Worm (Caenorhabditis elegans) whole organism, mixed stage, embryonic: ENCODE results near the gene pid-5.

Source experiments
- M03D4.4 ChIP-seq: sonication (generic microtip); optimal IDR thresholded peaks from 2 replicates; lab custom pipeline; 2017; ENCODE audit warnings: mild to moderate bottlenecking, missing genetic modification characterization, missing compliant biosample characterization
- bed-3 ChIP-seq: fragments of 200-800 bp; sonication (Bioruptor generic); optimal IDR thresholded peaks from 3 replicates; lab custom pipeline; 2018; ENCODE audit warnings: mild to moderate bottlenecking, missing genetic modification characterization, moderate library complexity, missing compliant biosample characterization
- ceh-39 ChIP-seq: fragments of 150-350 bp; optimal IDR thresholded peaks from 2 replicates; lab custom pipeline; 2014; ENCODE audit warnings: missing biosample characterization, missing genetic modification characterization
- ceh-43 ChIP-seq: fragments of 200-800 bp; sonication (Bioruptor generic); optimal IDR thresholded peaks from 2 replicates; lab custom pipeline; 2018; ENCODE audit warnings: mild to moderate bottlenecking, missing genetic modification characterization, moderate library complexity, missing compliant biosample characterization
- ceh-83 ChIP-seq: fragments of 200-800 bp; sonication (Bioruptor generic); optimal IDR thresholded peaks from 2 replicates; lab custom pipeline; 2018; ENCODE audit warnings: mild to moderate bottlenecking, missing genetic modification characterization, missing compliant biosample characterization
- ces-1 ChIP-seq: fragments of 150-350 bp; optimal IDR thresholded peaks from 2 replicates; lab custom pipeline; 2014; ENCODE audit warnings: missing biosample characterization, missing genetic modification reagents, missing genetic modification characterization
- cnd-1 ChIP-seq: fragments of 200-800 bp; sonication (Bioruptor generic); optimal IDR thresholded peaks from 2 replicates; lab custom pipeline; 2018; ENCODE audit warnings: mild to moderate bottlenecking, missing genetic modification characterization, missing compliant biosample characterization
- drap-1 ChIP-seq: fragments of 200-800 bp; sonication (Bioruptor generic); optimal IDR thresholded peaks from 3 replicates; lab custom pipeline; 2018; ENCODE audit warnings: mild to moderate bottlenecking, missing genetic modification characterization, missing compliant biosample characterization
- elt-3 ChIP-seq: fragments of 150-350 bp; optimal IDR thresholded peaks from 2 replicates; lab custom pipeline; 2014; ENCODE audit warnings: missing biosample characterization, missing genetic modification characterization
- hlh-1 ChIP-seq: fragments of 150-350 bp; optimal IDR thresholded peaks from 2 replicates; lab custom pipeline; 2014; ENCODE audit warnings: missing biosample characterization, missing genetic modification reagents, missing genetic modification characterization
- lin-13 ChIP-seq: fragments of 150-350 bp; optimal IDR thresholded peaks from 2 replicates; lab custom pipeline; 2014; ENCODE audit warnings: missing biosample characterization, missing genetic modification characterization
- lin-32 ChIP-seq: fragments of 200-800 bp; sonication (Bioruptor generic); optimal IDR thresholded peaks from 2 replicates; lab custom pipeline; 2018; ENCODE audit warnings: mild to moderate bottlenecking, missing genetic modification characterization, missing compliant biosample characterization
- lsy-2 ChIP-seq: fragments of 150-350 bp; optimal IDR thresholded peaks from 2 replicates; lab custom pipeline; 2014; ENCODE audit warnings: missing biosample characterization, missing genetic modification characterization
- mab-5 ChIP-seq: fragments of 150-350 bp; optimal IDR thresholded peaks from 2 replicates; lab custom pipeline; 2014; ENCODE audit warnings: missing biosample characterization, missing genetic modification characterization
- mep-1 ChIP-seq: fragments of 150-350 bp; optimal IDR thresholded peaks from 2 replicates; lab custom pipeline; 2017; ENCODE audit warnings: missing biosample characterization, missing genetic modification reagents, missing genetic modification characterization, inconsistent platforms
- mls-2 ChIP-seq: sonication (generic microtip); optimal IDR thresholded peaks from 2 replicates; lab custom pipeline; 2016; ENCODE audit warnings: mild to moderate bottlenecking, missing genetic modification characterization, moderate library complexity, missing compliant biosample characterization
- nhr-12 ChIP-seq: fragments of 150-350 bp; optimal IDR thresholded peaks from 2 replicates; lab custom pipeline; 2014; ENCODE audit warnings: missing biosample characterization, missing genetic modification characterization
- nhr-2 ChIP-seq: fragments of 150-350 bp; optimal IDR thresholded peaks from 2 replicates; lab custom pipeline; 2014; ENCODE audit warnings: missing biosample characterization, missing genetic modification characterization
- nhr-237 ChIP-seq: fragments of 150-350 bp; optimal IDR thresholded peaks from 2 replicates; lab custom pipeline; 2014; ENCODE audit warnings: missing biosample characterization, missing genetic modification characterization
- nhr-28 ChIP-seq: fragments of 150-350 bp; optimal IDR thresholded peaks from 2 replicates; lab custom pipeline; 2014; ENCODE audit warnings: missing biosample characterization, missing genetic modification characterization
- nhr-76 ChIP-seq: sonication (generic microtip); optimal IDR thresholded peaks from 2 replicates; lab custom pipeline; 2017; ENCODE audit warnings: missing biosample characterization, missing genetic modification characterization
- pha-4 ChIP-seq: fragments of 150-350 bp; optimal IDR thresholded peaks from 2 replicates; lab custom pipeline; 2018; ENCODE audit warnings: missing biosample characterization, missing genetic modification reagents, missing genetic modification characterization
- sem-2 ChIP-seq: fragments of 200-800 bp; sonication (Bioruptor generic); optimal IDR thresholded peaks from 2 replicates; lab custom pipeline; 2018; ENCODE audit warnings: mild to moderate bottlenecking, missing genetic modification characterization, missing compliant biosample characterization
- snpc-4 ChIP-seq: fragments of 150-350 bp; optimal IDR thresholded peaks from 2 replicates; lab custom pipeline; 2014; ENCODE audit warnings: missing biosample characterization, missing genetic modification characterization
- sptf-1 ChIP-seq: sonication (generic microtip); optimal IDR thresholded peaks from 2 replicates; lab custom pipeline; 2017; ENCODE audit warnings: mild to moderate bottlenecking, missing genetic modification characterization, moderate library complexity, missing compliant biosample characterization
- tbx-8 ChIP-seq: fragments of 200-800 bp; sonication (Bioruptor generic); optimal IDR thresholded peaks from 2 replicates; lab custom pipeline; 2018; ENCODE audit warnings: mild to moderate bottlenecking, missing genetic modification characterization, moderate library complexity, missing compliant biosample characterization
- unc-120 ChIP-seq: sonication (generic microtip); optimal IDR thresholded peaks from 2 replicates; lab custom pipeline; 2017; ENCODE audit warnings: missing genetic modification characterization, missing compliant biosample characterization; ENCODE audit not compliant: poor library complexity, severe bottlenecking
- unc-39 ChIP-seq: fragments of 150-350 bp; optimal IDR thresholded peaks from 2 replicates; lab custom pipeline; 2014; ENCODE audit warnings: missing biosample characterization, missing genetic modification characterization
- zip-8 ChIP-seq: fragments of 150-350 bp; optimal IDR thresholded peaks from 2 replicates; lab custom pipeline; 2014; ENCODE audit warnings: missing biosample characterization, missing genetic modification characterization
- ztf-11 ChIP-seq: fragments of 150-350 bp; optimal IDR thresholded peaks from 2 replicates; lab custom pipeline; 2014; ENCODE audit warnings: missing biosample characterization, missing genetic modification characterization

The pid-5 gene

DNA sequence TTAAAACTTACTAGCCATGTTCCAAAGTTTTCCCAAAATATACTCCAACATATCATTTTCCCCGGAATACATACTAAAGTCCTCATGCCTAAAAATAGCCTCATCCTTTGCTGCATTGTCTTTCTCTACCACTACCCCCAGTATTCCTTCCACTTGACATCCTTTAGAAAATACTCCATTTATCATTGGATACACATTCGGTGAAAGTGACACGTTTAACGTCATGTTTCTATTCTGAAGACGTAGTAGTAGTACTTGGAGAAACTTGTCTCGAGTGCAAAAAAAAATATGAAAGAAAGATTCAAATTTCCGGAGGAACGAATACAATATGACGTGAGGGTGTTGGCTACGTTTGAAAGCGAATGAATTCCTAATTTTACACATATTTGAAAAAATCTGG is 41.2 kb downstream of the pid-5 start:
- TF ChIP-seq snpc-4 (tag; lab: Kevin White, UChicago) (no peak), lin-13 (no peak), ztf-11 (tag; lab: Kevin White, UChicago) (no peak), lsy-2 (tag; lab: Kevin White, UChicago) (no peak), lin-32 (GFP tag; lab: Kevin White, UChicago) (no peak), M03D4.4 (tag; lab: Kevin White, UChicago) (no peak), cnd-1 (tag; lab: Kevin White, UChicago) (no peak), sem-2 (GFP tag; lab: Kevin White, UChicago) (no peak), nhr-28 (tag; lab: Kevin White, UChicago) (no peak), nhr-2 (tag; lab: Kevin White, UChicago) (no peak), drap-1 (GFP tag; lab: Kevin White, UChicago) (no peak), hlh-1 (tag; lab: Kevin White, UChicago) (no peak), ceh-83 (GFP tag; lab: Kevin White, UChicago) (no peak), mab-5 (tag; lab: Kevin White, UChicago) (no peak), unc-120 (tag; lab: Kevin White, UChicago) (no peak), nhr-12 (tag; lab: Kevin White, UChicago) (no peak)
- TF ChIP-seq, all 35 proteins: peak for 0

DNA sequence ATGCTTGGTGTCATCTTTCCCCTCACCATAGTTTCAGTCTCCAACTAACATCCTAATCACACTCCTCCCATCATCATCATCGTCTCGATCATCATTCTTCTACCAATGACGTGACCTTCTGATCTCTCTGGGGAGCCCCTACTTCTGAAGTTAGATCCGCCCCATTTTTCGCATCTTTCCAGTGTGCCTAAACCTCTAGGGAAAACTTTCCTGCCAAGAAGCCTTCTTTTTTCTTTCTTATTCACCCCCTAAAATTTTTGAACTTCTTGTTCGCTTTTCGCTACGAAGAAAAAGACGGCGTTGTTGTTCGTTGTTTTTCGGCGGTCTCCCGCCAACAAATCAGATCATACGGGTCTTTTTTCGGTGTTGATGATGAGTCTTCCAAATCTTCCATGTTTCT is 42.6 kb downstream of the pid-5 start:
- no peak for TF ChIP-seq ztf-11 (tag; lab: Kevin White, UChicago)
- TF ChIP-seq mep-1 (tag; lab: Kevin White, UChicago), result no peak
- no peak for TF ChIP-seq zip-8 (tag; lab: Kevin White, UChicago)
- no peak for TF ChIP-seq mls-2 (tag; lab: Kevin White, UChicago)
- TF ChIP-seq unc-120 (tag; lab: Kevin White, UChicago), result no peak
- no peak for TF ChIP-seq nhr-28 (tag; lab: Kevin White, UChicago)
- TF ChIP-seq mab-5 (tag; lab: Kevin White, UChicago), result no peak
- no peak for TF ChIP-seq ceh-43 (GFP tag; lab: Kevin White, UChicago)
- no peak for TF ChIP-seq nhr-2 (tag; lab: Kevin White, UChicago)
- TF ChIP-seq nhr-76 (tag; lab: Kevin White, UChicago), result no peak

DNA sequence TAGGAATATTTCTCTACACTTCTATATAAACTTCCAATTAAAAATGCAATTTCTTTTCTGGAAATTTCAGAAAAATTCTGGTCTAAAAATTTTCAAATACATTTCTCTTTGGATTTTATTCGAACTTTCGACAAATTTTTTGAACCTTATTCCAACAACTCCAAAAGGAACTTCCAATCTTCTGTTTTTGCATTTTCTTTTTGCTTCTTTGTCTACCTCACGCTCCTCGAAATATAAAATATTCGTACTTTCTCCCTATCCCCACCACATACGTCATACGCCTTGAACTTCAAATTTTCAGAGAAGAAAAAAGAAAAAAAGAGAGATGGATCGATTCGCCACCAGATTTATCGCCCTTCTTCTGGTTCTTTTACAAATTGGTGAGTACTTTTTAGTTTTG is 43.7 kb downstream of the pid-5 start, which contains the start of gene nlp-9:
Gene nlp-9, plus strand, starts transcription at position 301 of the 400 bp plus-strand sequence.
- TF ChIP-seq ceh-39 (tag; lab: Kevin White, UChicago) (no peak), unc-39 (tag; lab: Kevin White, UChicago) (no peak), elt-3 (no peak), hlh-1 (tag; lab: Kevin White, UChicago) (no peak), zip-8 (tag; lab: Kevin White, UChicago) (no peak), unc-120 (tag; lab: Kevin White, UChicago) (no peak), mep-1 (tag; lab: Kevin White, UChicago) (no peak), pha-4 (tag; lab: Kevin White, UChicago) (no peak), nhr-2 (tag; lab: Kevin White, UChicago) (no peak), tbx-8 (no peak), bed-3 (GFP tag; lab: Kevin White, UChicago) (no peak), drap-1 (GFP tag; lab: Kevin White, UChicago) (no peak), sem-2 (GFP tag; lab: Kevin White, UChicago) (no peak), nhr-237 (tag; lab: Kevin White, UChicago) (no peak), sptf-1 (tag; lab: Kevin White, UChicago) (no peak), ceh-43 (GFP tag; lab: Kevin White, UChicago) (no peak), lin-13 (no peak), mab-5 (tag; lab: Kevin White, UChicago) (no peak), ceh-83 (GFP tag; lab: Kevin White, UChicago) (no peak), ces-1 (GFP tag; lab: Kevin White, UChicago) (no peak)
